Fruit fly (Drosophila melanogaster): ENCODE data around the gene Prim1.

Gene Prim1

DNA sequence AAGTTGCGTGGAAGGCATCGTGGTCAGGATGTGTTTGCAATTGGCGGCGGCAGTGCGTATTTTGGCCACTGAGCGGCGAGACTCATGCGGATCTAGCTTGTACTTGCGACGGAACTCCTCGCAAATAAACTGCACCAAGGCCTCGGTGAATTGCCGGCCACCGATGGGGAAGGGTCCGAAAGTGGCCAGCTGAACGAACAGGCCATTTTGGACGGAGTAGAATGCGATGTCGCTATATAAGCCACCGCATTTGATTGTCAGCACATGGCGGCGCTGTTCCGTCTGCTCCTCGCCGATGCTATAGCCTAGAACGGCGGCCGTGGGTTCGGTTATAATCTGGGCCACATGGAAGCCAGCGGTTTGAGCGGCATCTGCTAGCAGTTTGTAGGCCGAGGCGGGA lies 5.1 kb downstream of the Prim1 start:
- TF ChIP-seq dac (GFP tag; optimal IDR thresholded peaks at IDR 0.05) (no peak), topi (GFP tag; optimal IDR thresholded peaks at IDR 0.05) (no peak), Gug (GFP tag; IDR thresholded peaks at IDR 0.05) (no peak)

DNA sequence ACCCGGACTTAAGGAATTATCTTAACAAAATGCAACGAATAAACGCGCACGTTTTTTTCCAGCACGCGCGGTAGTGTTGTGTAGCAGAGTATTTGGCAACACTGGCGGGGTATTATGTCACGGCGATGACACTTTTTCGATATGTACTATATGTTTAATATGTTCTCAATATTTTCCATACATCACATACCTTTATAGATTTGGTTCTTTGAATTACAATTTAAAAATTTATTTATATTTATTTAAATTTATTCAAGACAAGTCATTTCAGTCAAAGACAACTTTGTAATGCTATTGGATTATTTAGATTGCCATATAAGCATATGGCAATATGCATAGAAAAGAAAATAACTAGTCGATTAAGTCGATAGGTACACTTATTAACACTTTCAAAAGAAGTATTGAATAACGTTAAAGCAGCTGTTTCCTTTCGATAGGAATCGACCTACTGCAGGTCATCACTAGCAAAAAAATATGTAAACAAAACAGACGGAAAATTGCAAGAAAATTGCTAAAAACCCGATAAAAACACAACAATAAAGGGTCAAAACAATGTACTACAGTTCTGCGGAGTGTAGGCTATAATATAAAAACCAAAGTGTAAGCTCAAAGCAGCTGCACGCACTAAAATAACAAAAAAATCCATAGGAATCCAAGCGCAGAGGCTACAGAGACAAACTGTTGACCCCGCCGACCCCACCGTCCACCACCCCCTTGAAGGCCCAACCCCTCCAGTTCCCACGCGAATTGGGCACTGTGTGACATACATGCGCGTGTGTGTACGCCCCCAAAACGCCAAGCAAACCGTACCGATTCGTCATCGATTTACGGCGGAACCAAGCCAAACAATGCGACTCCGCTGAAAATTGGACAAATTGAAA lies 6.2 kb downstream of the Prim1 start, which contains the start of the genes CG7182 and GAPcenA:
CG7182 (minus strand) TSS at position 283 of the 881 bp plus-strand sequence.
GAPcenA (plus strand) TSS at position 462 of the 881 bp plus-strand sequence.
- peak; percentile 71 for TF ChIP-seq CG3919 (GFP tag; optimal IDR thresholded peaks at IDR 0.05)
- no peak for TF ChIP-seq Eip75B (GFP tag; optimal IDR thresholded peaks at IDR 0.05)
- TF ChIP-seq CG11294 (GFP tag; IDR thresholded peaks at IDR 0.05), result peak; percentile 23; the same call in 1 of the 2 replicates
- TF ChIP-seq lz (GFP tag; optimal IDR thresholded peaks at IDR 0.05), result peak; percentile 66
- TF ChIP-seq Hr4 (GFP tag; optimal IDR thresholded peaks at IDR 0.05), result no peak
- peak; percentile 41 for TF ChIP-seq Sox14 (GFP tag; optimal IDR thresholded peaks at IDR 0.05)
- peak; percentile 41 for TF ChIP-seq spab (GFP tag; optimal IDR thresholded peaks at IDR 0.05)
- no peak for TF ChIP-seq dac (GFP tag; optimal IDR thresholded peaks at IDR 0.05)
- TF ChIP-seq CG10631 (GFP tag; optimal IDR thresholded peaks at IDR 0.05), result peak; percentile 87
- TF ChIP-seq Smox (GFP tag; optimal IDR thresholded peaks at IDR 0.05), result no peak
- peak; percentile 53 for TF ChIP-seq CG11902 (GFP tag; optimal IDR thresholded peaks at IDR 0.05)
- TF ChIP-seq CG1621 (tag; optimal IDR thresholded peaks at IDR 0.05), result peak; percentile 16
- TF ChIP-seq CG8632 (GFP tag; optimal IDR thresholded peaks at IDR 0.05), result peak; percentile 77
- TF ChIP-seq CG11762 (GFP tag; optimal IDR thresholded peaks at IDR 0.05; ENCODE audit: insufficient read depth), result peak; percentile 64
- TF ChIP-seq ss (GFP tag; optimal IDR thresholded peaks at IDR 0.05), result peak in 1 of 2 experiments; percentile 79
- TF ChIP-seq dsx (GFP tag; optimal IDR thresholded peaks at IDR 0.05; ENCODE audit: poor library complexity, severe bottlenecking), result no peak
- TF ChIP-seq cyc (GFP tag; optimal IDR thresholded peaks at IDR 0.05), result peak; percentile 64
- TF ChIP-seq vri (GFP tag; optimal IDR thresholded peaks at IDR 0.05), result peak; percentile 90
- TF ChIP-seq CG9139 (GFP tag; optimal IDR thresholded peaks at IDR 0.05), result peak; percentile 26
- TF ChIP-seq esn (GFP tag; optimal IDR thresholded peaks at IDR 0.05), result peak; percentile 80
- TF ChIP-seq Lpt (GFP tag; optimal IDR thresholded peaks at IDR 0.05), result peak; percentile 36
- TF ChIP-seq fd59A (GFP tag; optimal IDR thresholded peaks at IDR 0.05), result peak; percentile 7
- no peak for TF ChIP-seq acj6 (GFP tag; optimal IDR thresholded peaks at IDR 0.05)
- peak; percentile 59; the same call in 1 of the 2 replicates for TF ChIP-seq CG15336 (GFP tag; IDR thresholded peaks at IDR 0.05)
- peak; percentile 42 for TF ChIP-seq Blimp-1 (GFP tag; optimal IDR thresholded peaks at IDR 0.05)
- TF ChIP-seq Hr38 (GFP tag; optimal IDR thresholded peaks at IDR 0.05), result no peak
- peak; percentile 75 for TF ChIP-seq eg (GFP tag; IDR thresholded peaks at IDR 0.05)
- no peak for TF ChIP-seq fd85E (GFP tag; optimal IDR thresholded peaks at IDR 0.05)
- peak; percentile 28 for TF ChIP-seq CG6854 (GFP tag; optimal IDR thresholded peaks at IDR 0.05)
- TF ChIP-seq CG6808 (GFP tag; optimal IDR thresholded peaks at IDR 0.05), result peak; percentile 62
- no peak for TF ChIP-seq OdsH (GFP tag; optimal IDR thresholded peaks at IDR 0.05)
- peak; percentile 75 for TF ChIP-seq CG6163 (GFP tag; IDR thresholded peaks at IDR 0.05)
- peak; percentile 63 for TF ChIP-seq CG31627 (GFP tag; optimal IDR thresholded peaks at IDR 0.05)
- TF ChIP-seq CG32006 (GFP tag; optimal IDR thresholded peaks at IDR 0.05), result no peak
- peak; percentile 75 for TF ChIP-seq topi (GFP tag; optimal IDR thresholded peaks at IDR 0.05)
- TF ChIP-seq CG3032 (tag; optimal IDR thresholded peaks at IDR 0.05), result peak; percentile 85
- no peak for TF ChIP-seq CG6276 (GFP tag; optimal IDR thresholded peaks at IDR 0.05)
- peak; percentile 70 for TF ChIP-seq CG6792 (GFP tag; optimal IDR thresholded peaks at IDR 0.05)
- peak; percentile 92 for TF ChIP-seq Eip78C (GFP tag)
- peak; percentile 46 for TF ChIP-seq CG8319 (GFP tag; optimal IDR thresholded peaks at IDR 0.05)
- peak; percentile 43 for TF ChIP-seq Sox15 (GFP tag; optimal IDR thresholded peaks at IDR 0.05)
- no peak for TF ChIP-seq Sox102F (GFP tag; optimal IDR thresholded peaks at IDR 0.05)
- peak; percentile 81 for TF ChIP-seq CG34406 (GFP tag; optimal IDR thresholded peaks at IDR 0.05)
- peak; percentile 69 for TF ChIP-seq CG10669 (GFP tag; optimal IDR thresholded peaks at IDR 0.05)
- peak; percentile 78 for TF ChIP-seq Ets96B (tag; optimal IDR thresholded peaks at IDR 0.05)
- peak; percentile 78 for TF ChIP-seq achi (GFP tag; optimal IDR thresholded peaks at IDR 0.05)

Measured in whole organism, prepupa.